Fruit fly (Drosophila melanogaster): ENCODE measurements around the gene Oga.
A peak's percentile ranks its signal among the peaks of the same experiment; 100 is the strongest.

Oga gene

DNA sequence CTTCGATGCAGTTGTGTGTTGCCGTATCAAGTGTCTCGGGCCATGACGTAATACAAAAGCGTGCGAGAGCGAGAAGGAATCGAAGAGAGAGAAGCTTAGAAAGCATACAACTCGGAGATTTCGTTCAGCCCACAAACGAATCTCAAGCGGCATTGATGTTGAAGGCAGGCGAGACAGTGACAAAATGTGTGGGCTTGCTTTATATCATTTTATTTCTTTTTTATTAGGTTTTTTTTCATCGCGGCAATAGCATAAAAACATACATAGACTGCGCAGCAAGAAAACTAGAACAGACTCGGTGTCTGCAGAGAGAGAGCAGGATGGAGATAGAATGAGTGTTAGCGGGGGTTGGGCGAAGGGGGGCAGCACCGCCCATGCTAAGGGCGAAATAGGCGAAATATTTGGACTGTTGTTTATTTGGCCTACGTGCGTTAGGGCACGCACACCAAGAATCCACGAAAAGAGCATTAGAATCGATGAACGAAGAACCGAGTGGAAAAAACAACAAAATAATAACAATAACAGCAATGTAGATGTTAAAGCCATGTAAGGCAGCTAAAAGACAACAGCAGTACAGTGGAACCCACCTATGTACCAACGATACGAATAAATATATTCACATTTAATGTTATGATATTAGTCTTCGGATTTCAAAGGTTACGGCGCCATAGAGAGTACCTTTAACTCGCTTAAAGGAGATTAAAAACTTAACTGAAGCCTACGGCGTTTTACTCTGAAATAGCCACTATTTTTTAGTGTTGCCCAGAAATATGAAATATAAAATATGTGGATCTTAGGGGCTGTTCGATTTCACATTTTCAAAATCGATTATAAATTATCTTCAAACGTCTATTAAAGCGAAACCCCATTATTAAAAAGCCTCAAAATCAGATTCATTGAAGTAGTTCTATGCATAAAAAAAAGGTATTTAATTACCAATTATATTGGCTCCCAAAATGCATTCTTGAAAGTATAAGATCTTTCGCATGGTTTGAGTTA, 31.2 kb upstream of the Oga start (continued):
- TF ChIP-seq PHDP (tag; optimal IDR thresholded peaks at IDR 0.05) (peak; percentile 5), CG13624 (GFP tag; optimal IDR thresholded peaks at IDR 0.05) (no peak), tll (GFP tag; optimal IDR thresholded peaks at IDR 0.05) (no peak), Rfx (GFP tag; IDR thresholded peaks at IDR 0.05) (peak; percentile 51; the same call in 1 of the 2 replicates), CG9215 (GFP tag; IDR thresholded peaks at IDR 0.05) (peak; percentile 34; the same call in 1 of the 2 replicates), CG6272 (GFP tag; IDR thresholded peaks at IDR 0.05) (no peak), CG11696 (GFP tag; IDR thresholded peaks at IDR 0.05) (no peak), E2f2 (GFP tag; IDR thresholded peaks at IDR 0.05) (0 out of 2 replicates have a peak, but pooled peaks have one; percentile 32), Sry-δ (GFP tag; optimal IDR thresholded peaks at IDR 0.05) (no peak), Scr (GFP tag; IDR thresholded peaks at IDR 0.05; ENCODE audit: partially characterized antibody) (no peak; the same call in 1 of the 2 replicates), Hr51 (GFP tag; optimal IDR thresholded peaks at IDR 0.05) (peak in 1 of 2 experiments; percentile 51), Lim3 (GFP tag; IDR thresholded peaks at IDR 0.05) (no peak), CG15479 (GFP tag; optimal IDR thresholded peaks at IDR 0.05) (no peak), Hmx (GFP tag; optimal IDR thresholded peaks at IDR 0.05) (peak; percentile 30), bcd (GFP tag; optimal IDR thresholded peaks at IDR 0.05) (peak; percentile 30), CG7556 (GFP tag; optimal IDR thresholded peaks at IDR 0.05) (peak; percentile 82), Adf1 (GFP tag; IDR thresholded peaks at IDR 0.05) (peak; percentile 52; the same call in 1 of the 2 replicates), esg (GFP tag; conservative IDR thresholded peaks at IDR 0.05) (peak; percentile 15; the same call in 1 of the 2 replicates), CG14965 (GFP tag; optimal IDR thresholded peaks at IDR 0.05; ENCODE audit: borderline replicate concordance) (no peak), Deaf1 (tag; optimal IDR thresholded peaks at IDR 0.05) (peak; percentile 68), gem (tag; optimal IDR thresholded peaks at IDR 0.05) (peak; percentile 72), CG3407 (GFP tag; optimal IDR thresholded peaks at IDR 0.05) (no peak), Hand (GFP tag; optimal IDR thresholded peaks at IDR 0.05) (no peak), Chrac-16 (GFP tag; optimal IDR thresholded peaks at IDR 0.05) (no peak), Usf (GFP tag; optimal IDR thresholded peaks at IDR 0.05) (no peak), zen (tag; optimal IDR thresholded peaks at IDR 0.05) (no peak), maf-S (GFP tag; optimal IDR thresholded peaks at IDR 0.05) (peak; percentile 47), az2 (GFP tag; optimal IDR thresholded peaks at IDR 0.05) (peak; percentile 0), D (optimal IDR thresholded peaks at IDR 0.05) (no peak), D (GFP tag; optimal IDR thresholded peaks at IDR 0.05) (no peak), CG5245 (GFP tag; optimal IDR thresholded peaks at IDR 0.05) (no peak), Pdp1 (GFP tag; optimal IDR thresholded peaks at IDR 0.05) (peak; percentile 47 to 97), CG11560 (tag; IDR thresholded peaks at IDR 0.05) (no peak), p53 (GFP tag; optimal IDR thresholded peaks at IDR 0.05) (no peak), gro (GFP tag; optimal IDR thresholded peaks at IDR 0.05) (no peak), crol (GFP tag; IDR thresholded peaks at IDR 0.05) (peak; percentile 79), pum (GFP tag; optimal IDR thresholded peaks at IDR 0.05) (peak; percentile 36), stwl (tag; optimal IDR thresholded peaks at IDR 0.05) (no peak), CG12659 (GFP tag; optimal IDR thresholded peaks at IDR 0.05) (peak; percentile 57), nmo (GFP tag; optimal IDR thresholded peaks at IDR 0.05) (peak; percentile 17), CG33213 (GFP tag; optimal IDR thresholded peaks at IDR 0.05) (no peak), ATbp (GFP tag; optimal IDR thresholded peaks at IDR 0.05) (peak; percentile 24), Mrtf (GFP tag; IDR thresholded peaks at IDR 0.05) (peak; percentile 53; the same call in 1 of the 3 replicates), dysf (GFP tag; IDR thresholded peaks at IDR 0.05) (peak; percentile 70; the same call in 2 of the 3 replicates), CG15269 (tag; optimal IDR thresholded peaks at IDR 0.05) (peak; percentile 41), CG2712 (tag; optimal IDR thresholded peaks at IDR 0.05) (peak; percentile 62), CG9727 (GFP tag; optimal IDR thresholded peaks at IDR 0.05) (peak; percentile 50), tio (GFP tag; optimal IDR thresholded peaks at IDR 0.05) (peak; percentile 61)
